Fruit fly (Drosophila melanogaster): Measurements from ENCODE around the gene CG13024.

CG13024 gene

DNA sequence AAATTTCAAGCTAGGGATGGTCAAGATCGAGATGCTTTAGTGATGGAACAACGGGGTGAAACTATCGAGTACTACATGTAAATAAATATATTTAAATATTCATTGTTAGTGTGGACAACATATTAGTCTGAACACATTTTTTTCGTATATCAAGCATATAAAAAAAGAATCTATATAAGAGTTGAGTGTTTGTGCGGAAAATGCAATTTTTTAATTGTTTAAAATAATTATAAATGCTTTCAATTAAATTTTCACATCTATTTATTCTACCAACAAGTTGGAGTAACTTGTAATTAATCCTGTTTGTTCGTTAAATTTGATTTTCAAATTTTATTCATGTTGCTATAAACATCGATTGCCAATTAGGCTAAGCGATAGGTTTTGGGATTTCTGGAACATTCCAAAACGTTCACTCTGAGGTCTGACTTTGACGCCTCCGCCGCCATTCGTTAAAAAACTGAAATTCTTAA lies 49.1 kb downstream of the CG13024 start, which contains the start of the genes mus302 and CG9705:
Gene mus302, minus strand, starts transcription at position 33 of the 470 bp plus-strand sequence.
Gene CG9705, plus strand, starts transcription at position 397 of the 470 bp plus-strand sequence.
- TF ChIP-seq noc (tag; optimal IDR thresholded peaks at IDR 0.05): no peak

DNA sequence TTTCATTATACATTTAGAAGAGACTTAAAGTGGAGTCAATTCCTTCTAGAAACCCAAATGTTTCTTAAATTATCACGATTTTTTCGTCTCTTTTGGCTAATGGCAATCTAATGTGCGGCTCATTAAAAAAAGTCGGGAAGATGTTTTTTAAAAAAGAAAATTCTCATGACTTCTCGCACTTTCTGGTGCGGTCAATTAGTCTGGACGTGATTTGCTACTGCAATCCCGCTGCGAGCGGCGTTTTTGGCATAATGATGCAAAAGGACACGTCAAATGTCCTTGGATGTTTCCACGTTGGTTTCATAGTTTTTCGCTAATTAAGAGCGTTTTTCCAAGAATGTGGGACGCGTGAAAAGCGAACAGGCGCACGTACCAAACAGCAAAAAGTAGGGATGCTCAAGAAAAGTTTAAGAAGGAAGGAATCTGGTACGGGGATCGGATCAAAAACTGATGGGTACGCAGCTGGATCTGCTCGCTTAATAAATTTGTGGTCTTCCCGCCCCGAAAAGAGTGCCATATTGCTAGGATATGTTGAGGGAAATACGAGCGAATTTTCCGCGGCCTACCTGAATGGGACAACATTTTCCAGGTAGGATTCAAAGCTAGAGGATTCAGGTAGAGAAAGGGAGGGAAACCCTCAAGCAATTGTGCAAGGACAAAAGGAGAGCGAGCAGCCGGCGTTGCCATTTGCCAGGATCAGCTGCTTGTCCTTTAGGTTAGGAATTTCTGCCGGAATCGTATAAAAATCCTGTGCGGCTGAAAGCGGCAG lies 55.9 kb downstream of the CG13024 start:
- TF ChIP-seq noc (tag; optimal IDR thresholded peaks at IDR 0.05): no peak

DNA sequence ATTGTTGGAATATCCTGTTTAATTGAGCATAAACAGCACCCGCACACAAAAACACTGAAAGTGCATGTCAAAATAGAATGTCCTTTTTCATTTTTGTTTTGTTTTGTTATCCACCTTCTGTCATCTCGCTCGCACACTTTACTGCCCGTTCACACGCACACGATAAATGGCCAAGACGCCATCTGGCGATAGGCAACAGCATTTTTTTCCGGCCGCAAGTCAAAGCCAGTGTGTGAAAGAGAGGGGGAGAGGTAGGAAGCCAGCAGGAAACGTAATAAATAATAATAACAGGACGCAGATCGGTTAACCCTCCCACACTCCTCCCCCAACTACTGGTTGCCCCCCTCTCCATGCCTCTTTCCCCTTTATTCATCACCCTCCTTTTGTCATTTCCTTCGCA lies 59.0 kb downstream of the CG13024 start:
- no peak for TF ChIP-seq noc (tag; optimal IDR thresholded peaks at IDR 0.05)

DNA sequence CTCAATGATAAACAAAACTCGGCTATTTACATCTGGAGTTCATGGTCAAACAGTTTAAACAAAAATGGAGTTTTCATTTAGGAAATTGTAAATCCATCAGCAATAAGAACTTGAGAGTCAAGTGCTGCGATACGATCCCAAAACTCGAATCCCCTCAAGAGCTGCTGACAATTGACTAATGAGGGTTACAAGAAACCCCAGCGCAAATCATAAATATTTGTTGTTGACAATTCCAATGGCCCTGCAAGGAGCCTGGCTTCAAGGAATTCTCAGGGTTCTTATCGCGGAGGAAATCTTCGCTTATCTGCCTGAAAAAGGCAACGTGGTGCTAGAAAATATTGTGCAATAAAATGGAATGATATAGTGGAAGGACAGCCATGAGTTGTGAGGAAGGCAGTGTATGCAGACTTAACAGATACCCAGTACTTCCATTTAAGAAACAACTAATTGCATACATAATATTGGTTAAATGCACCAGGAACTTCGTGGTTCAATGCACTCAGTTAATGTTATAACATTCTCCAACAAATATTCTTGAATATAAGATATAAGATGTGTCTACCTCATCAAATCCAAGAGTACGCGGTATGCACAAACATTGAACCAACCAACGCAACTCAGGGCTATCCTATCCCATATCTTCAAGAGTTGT lies 60.7 kb downstream of the CG13024 start:
- TF ChIP-seq noc (tag; optimal IDR thresholded peaks at IDR 0.05): no peak

DNA sequence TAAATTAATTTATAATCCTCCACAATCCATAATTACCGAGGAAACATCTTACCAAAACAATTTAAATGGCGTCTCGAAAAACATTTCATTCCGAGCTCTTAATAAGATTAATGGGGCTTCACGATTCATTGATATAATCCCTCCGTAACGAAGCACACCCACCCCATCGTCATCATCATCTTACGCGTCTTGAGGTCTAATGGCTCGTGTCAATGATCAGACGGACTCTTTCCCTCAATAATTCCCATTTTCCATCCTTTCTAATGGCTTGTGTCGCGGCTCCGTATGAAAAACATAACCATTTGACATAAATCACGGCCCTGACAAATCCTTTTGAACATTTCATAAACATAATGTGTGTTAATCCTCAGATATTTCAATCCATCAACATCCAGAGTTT lies 62.0 kb downstream of the CG13024 start:
- TF ChIP-seq noc (tag; optimal IDR thresholded peaks at IDR 0.05): no peak

DNA sequence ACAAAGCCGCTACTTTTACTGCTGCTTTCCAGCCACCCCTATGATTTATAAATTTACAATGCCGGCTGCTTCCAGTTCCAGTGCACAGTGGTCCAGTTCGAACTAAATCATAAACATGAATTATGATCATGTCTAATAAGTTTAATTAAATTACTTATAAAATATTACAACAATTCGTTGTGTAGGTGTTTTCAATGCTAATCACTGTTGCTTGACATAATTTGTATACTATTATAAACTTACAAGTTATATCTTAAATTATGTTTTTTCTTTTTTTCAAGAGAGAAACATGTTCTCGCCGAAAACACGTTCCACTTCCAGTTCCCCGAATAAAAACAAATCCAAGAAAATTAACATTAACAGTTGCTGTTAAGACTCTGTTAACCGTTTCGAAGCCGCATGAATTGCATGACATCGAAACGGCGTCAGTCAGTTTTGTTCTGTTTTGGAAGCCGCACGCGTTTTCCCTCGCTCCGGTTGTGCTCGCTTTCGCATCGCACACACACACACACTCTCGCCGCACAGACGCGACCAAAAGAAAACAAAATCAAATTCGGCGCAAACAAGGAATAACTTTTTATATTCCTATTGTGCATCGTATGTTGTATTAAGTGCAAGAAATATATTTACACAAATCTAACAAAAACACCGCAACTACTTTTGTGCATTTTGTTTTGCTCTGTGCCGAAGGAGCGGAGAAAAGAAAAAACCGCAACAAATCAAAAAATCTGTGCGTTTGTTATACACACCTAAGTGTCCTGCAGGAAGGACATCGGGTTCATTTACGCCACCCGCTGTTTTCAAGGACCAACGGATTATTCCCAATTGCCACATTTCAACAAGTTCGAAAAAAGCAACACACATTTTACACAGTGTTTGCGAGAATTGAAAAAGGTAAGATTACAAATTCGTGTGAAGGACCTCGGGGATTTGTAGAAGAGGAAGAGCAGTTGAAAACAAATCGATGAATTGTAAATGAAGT lies 62.9 kb downstream of the CG13024 start, which contains the start of gene Nrt:
Gene Nrt, plus strand, starts transcription at position 426 of the 982 bp plus-strand sequence.
- TF ChIP-seq noc (tag; optimal IDR thresholded peaks at IDR 0.05): peak; percentile 7

DNA sequence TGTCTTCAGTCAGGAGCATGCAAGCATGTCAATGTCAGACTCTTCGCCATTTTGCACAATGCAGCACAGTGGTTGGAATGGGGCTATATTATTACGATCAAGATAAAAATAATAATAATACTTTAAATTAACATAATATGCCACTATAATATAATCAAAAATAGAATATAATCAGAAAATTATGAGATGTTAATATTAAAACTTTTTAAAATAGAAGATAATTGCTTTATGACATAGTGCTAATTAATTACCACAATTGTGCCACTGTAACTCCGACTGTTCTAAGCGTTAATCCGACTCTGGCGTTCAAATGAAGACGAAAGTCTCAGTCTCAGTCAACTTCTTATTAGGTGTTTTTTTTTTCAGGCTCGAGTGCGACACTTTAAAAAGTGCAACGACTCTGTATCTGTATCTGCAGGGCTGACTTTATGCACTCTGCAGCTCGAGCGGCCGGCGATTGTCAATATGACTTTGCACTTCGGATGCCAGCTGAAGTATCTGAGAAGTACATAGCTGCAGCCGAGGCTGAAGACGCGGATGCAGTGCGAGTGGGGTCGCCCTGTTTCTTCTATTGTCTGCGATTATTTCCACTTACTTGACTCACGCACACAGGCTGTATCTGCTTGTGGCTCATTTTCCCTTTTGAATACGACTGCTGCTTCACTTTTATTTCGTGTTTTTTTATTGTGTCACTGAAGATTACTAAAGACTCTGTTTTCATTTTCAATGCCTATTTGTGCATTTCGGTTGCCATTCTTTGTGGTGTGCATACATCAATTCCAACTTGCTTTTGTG lies 66.5 kb downstream of the CG13024 start:
- TF ChIP-seq noc (tag; optimal IDR thresholded peaks at IDR 0.05): no peak

DNA sequence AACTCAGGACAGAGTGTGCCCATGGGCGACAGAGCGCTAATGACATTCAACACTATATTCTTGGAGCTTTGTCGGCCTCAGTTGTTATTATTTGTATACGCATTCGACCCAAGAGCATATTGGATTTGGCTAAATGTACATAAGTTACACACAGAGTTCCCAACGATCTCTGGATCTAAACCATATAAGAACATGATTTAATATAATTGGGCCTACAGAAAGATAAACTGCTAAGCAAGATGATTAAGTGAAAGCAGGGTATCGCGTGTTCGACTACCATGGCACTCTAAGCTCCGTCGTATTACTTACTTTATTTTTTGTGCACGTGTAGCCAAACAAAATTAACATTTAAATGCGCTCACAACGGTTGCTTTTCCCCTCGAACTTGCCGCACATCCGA lies 68.6 kb downstream of the CG13024 start:
- no peak for TF ChIP-seq noc (tag; optimal IDR thresholded peaks at IDR 0.05)
